Worm (Caenorhabditis elegans) whole organism, dauer: ENCODE measurements around the gene srx-19.

Experiments used
- unc-62 ChIP-seq: sonication (generic microtip); optimal IDR thresholded peaks from 2 replicates; lab custom pipeline; 2017; ENCODE audit warnings: missing biosample characterization, missing genetic modification reagents, missing genetic modification characterization

Gene srx-19

DNA sequence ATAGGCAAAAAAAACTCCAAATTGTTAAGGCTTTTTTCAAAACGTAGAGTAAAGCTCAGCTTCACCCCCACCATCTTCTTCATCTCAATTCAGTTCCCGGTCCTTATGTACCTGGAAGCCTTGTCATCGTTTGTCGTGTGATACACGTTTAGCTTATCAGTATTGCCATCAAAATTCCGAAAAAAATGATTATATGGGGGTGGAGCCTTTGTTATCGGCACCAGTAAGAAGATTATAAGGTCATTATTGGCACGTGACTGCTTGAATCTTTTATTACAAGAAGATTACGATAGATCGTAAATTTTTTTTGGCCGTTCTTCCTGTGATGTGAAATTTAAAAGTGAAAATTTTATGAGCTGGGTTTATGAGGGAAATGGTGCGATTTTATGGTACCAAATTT is 7.4 kb downstream of the srx-19 start:
- no peak for TF ChIP-seq unc-62 (GFP tag; lab: Kevin White, UChicago)

DNA sequence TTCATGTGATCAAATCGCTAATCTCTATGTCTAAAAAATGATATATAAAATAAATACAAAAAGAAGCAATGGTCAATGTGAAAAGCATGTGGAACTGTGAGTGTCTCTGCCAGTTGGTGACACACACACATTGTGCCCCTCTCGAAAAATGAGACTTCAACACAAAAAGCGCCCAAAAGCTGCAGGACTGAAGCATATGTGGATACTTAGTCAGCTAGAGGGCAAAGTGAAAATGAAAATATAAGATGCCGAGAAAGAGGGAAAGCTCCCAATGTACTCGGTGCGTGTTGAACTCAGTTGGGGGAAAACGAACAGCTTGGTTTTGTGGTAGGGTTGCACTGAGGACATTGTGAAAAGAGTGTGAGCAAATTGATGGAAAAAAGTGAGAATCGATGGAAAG is 8.1 kb downstream of the srx-19 start:
- TF ChIP-seq unc-62 (GFP tag; lab: Kevin White, UChicago) = no peak

DNA sequence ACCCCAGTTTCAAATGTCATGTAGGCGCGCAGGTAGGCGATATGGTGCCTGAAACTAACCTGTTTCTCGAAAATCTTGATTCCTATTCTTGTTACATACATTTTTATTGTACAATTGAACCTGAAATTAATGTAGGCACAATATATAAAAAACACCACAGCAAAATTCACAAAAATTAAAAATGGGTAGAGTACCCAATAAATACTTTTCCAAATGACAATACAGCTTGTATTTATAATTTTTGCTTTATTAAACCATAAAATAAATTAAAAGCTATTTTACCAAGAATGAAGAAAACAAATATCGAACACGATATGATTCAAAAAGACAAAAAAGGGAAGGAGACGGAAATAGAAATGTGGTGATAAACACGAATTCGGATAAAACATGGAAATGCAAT is 10.3 kb downstream of the srx-19 start, which contains the start of gene tre-2:
Gene tre-2, minus strand, starts transcription at position 101 of the 400 bp plus-strand sequence.
- TF ChIP-seq unc-62 (GFP tag; lab: Kevin White, UChicago) = no peak

DNA sequence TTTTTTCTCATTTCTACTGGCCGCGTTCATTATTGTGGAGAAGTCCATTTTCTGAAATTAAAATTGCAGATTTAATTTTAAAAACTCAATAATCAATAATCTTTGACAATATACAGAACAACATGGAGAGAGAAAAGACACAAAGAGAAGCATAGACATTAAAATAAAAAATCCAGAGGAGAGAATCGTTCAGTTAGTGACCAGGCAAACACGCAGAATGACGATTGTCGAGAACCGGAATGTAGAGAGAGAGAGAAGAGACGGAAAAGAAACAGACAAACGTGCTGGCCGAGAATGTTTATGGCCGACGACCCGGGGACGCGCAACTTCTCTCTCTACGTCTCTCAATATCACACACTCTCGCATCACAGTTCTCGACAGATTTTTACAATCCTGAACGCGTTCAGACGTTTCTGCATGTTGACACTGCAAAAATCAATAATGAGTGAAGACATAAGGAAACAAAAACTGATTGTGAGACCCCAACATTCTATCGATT is 14.6 kb downstream of the srx-19 start, which contains the start of the genes T05A12.3 and T05A12.4:
Gene T05A12.3, minus strand, starts transcription at position 51 of the 499 bp plus-strand sequence.
Gene T05A12.4, plus strand, starts transcription at position 348 of the 499 bp plus-strand sequence.
- TF ChIP-seq unc-62 (GFP tag; lab: Kevin White, UChicago) = no peak

DNA sequence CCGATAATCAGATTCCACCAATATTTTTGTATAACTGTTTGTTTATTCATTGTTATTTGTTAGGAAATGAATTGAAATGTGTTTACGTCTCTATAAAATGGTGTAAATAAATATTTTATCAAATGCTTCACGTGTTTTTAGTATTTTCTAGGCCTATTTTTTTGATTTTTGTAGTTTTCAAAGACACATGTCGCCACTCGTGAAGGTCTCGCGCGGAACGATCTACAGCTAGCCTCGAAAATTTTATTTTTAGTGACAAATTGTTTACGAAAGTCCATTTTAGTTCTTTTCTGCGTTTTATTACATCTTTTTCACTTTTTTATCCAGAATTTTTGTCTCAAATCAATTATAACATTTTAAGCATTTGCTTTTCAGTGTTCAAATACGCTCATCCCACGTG is 30.5 kb downstream of the srx-19 start, which contains the start of gene T22D1.5:
Gene T22D1.5, plus strand, starts transcription at position 376 of the 400 bp plus-strand sequence.
- no peak for TF ChIP-seq unc-62 (GFP tag; lab: Kevin White, UChicago)

DNA sequence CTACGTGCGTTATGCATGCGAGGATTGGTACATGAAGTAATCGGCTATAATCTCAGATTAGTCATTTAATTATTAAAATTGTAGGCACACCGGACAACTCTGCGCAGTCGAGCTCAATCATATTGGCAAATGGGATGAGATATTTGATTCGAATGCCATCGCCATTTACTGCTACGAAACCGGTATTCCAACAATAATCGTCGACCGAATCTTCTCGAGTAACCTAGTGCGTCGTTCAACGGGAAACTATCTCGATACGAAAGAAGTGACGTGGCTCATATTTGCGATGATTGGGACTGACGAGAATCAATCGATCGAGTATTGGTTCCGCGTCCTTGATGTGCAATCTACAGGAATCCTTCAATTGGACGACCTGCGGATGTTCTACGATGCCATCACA is 31.5 kb downstream of the srx-19 start:
- no peak for TF ChIP-seq unc-62 (GFP tag; lab: Kevin White, UChicago)

DNA sequence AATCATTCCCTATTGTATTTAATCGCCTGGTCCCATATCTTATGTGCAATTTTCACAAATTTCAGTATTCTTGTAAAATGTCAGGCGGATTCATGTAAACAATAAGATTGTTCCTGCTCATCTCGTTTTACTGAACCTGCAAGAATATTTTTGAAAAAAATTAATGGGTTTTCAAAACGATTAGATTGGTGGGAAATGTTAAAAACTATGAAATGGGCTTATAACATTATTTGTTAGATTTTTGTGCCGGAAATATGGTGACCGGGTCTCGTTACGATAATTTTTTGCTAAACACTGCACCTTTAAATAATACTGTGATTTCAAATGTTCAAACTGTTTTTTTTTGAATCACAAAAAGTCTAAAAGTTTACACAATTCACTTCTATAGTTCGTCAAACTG is 32.4 kb downstream of the srx-19 start:
- TF ChIP-seq unc-62 (GFP tag; lab: Kevin White, UChicago) = no peak

DNA sequence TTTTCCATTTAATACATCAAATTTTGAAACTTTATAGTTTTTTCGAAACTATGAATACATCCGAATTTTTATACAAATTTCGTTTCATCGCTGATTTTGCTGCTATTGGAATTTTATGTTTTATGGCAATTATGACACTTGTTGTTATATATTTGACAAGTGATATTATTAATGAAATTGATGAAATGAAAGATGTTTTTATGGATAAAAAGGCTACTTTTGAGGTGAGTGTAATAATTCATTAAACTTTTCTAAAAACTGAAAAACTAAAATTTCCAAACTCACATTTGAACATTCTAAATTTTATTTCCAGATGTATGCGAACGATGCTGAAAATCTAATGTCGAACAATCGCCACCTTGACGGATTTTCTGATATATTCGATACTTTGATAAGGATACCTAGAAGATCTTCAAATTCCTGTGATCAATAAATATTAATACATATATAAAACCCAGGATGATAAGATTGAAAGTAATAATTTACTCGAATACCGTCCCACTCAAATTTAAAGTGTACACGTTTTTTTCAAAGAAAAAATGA is 33.0 kb downstream of the srx-19 start, which contains the start of the genes T22D1.17 and T22D1.8:
Gene T22D1.17, plus strand, starts transcription at position 51 of the 543 bp plus-strand sequence.
Gene T22D1.8, minus strand, starts transcription at position 402 of the 543 bp plus-strand sequence.
- TF ChIP-seq unc-62 (GFP tag; lab: Kevin White, UChicago) = no peak

DNA sequence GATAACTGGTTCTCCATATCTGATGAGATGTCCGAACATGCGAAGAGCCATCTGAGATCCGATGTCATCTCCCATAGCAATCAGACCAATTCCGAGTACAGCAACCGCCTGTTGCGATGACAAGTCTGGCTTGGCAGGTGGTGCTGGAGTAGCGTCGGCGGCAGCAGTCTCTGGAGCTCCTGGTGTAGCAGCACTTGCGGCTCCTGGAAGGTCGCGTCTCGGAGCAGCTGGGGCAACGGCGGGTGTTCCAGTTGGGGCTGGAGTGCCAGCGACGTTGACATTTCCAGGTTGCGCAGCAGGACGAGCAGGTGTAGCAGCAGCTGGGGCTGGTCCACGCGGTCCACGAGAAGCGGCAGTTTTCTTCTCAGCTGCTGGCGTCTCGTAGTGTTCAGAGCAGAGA is 34.4 kb downstream of the srx-19 start:
- TF ChIP-seq unc-62 (GFP tag; lab: Kevin White, UChicago) = no peak

DNA sequence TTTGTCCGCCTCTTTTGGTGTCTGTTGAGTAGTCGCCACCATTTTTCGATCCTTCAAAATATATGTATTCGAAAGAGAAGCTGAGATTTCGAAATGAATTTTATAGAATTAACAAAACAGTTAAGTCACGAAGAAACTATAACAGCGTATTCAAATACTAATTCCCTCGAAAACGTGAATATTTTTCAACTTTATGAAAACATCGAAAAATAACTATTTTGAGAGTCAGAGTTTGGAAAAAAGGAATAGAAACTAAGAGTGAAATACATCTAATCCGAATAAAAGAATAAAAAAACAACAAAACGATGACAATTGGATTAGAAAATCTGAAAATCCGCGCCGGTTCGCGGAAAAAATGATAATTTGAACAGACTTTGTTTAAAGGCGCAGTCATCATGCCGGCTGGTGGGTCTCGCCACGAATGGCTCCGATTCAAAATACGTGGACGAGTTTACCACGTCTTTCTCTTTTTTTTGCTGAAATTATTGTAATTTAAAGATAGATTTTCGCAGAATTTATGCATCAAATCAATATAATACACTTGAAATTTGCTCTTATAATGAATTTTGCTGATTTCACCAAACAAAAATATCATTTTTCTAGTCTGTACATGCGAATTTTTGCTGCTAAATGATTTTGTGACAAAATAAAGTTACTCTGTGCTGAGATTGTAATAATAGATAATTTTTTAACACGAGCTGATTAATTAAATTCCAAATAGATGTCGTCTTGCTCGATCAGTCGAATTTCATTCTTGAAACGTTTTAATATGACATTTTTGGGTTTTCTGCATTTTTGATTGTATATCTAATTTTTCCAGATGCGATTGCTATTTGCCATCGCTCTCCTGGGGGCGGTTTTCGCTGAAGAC is 37.0 kb downstream of the srx-19 start, which contains the start of the genes rpn-1 and ribo-1:
Gene rpn-1, minus strand, starts transcription at position 51 of the 871 bp plus-strand sequence.
Gene ribo-1, plus strand, starts transcription at position 821 of the 871 bp plus-strand sequence.
- TF ChIP-seq unc-62 (GFP tag; lab: Kevin White, UChicago) = no peak

DNA sequence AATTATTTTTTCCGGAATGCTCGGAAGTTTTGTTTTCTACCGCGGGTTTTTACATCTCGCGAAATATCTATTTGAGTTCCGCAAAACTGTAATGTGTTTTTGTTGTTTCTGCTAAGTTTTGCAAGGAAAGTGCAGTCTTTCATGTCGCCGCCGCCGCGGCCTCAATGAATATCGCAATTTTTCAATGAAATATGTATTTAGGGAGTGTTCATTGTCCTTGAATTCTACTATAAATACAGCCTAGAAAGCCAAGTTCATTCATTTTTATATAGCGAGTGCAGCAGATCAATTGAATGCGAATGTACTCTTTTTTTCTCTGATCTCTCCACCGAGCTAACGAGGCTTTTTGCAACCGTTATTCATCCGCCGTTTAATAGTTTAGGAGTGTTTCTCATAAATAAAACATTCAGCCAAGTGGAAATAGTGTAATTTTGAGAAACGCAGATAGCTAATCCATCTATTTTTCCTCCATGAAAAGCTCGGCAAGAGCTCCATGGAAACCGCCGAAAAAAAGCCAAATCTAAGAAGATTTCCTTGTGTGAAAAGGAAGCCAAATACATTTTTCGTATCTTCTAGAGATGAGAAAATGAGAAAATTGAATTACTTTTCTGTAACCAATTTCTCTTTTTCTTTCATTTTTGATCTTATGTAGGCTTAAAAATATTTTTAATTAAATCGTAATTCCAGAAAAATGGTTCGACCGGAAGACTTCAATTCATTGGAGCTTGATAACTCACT is 40.0 kb downstream of the srx-19 start, which contains the start of gene T22D1.3:
Gene T22D1.3, plus strand, starts transcription at position 688 of the 738 bp plus-strand sequence.
- no peak for TF ChIP-seq unc-62 (GFP tag; lab: Kevin White, UChicago)

DNA sequence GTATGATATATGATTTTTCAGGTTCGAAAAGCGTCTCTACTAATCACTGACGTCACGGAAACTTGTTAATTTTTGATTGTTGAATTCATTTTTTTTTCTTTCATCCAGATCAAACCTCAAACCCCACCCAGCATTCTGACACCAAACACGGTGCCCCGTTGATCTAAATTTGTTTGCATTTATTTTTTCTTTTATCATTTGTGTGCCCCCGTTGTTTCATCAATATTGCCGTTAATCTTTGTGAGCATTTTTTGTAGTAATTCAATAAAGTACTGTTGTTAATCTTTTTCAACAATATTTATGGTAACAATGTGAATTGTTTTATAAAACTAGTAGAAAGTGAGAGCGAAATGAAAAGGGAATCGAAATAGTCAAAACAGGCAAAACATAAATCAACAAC is 43.8 kb downstream of the srx-19 start:
- TF ChIP-seq unc-62 (GFP tag; lab: Kevin White, UChicago) = no peak

DNA sequence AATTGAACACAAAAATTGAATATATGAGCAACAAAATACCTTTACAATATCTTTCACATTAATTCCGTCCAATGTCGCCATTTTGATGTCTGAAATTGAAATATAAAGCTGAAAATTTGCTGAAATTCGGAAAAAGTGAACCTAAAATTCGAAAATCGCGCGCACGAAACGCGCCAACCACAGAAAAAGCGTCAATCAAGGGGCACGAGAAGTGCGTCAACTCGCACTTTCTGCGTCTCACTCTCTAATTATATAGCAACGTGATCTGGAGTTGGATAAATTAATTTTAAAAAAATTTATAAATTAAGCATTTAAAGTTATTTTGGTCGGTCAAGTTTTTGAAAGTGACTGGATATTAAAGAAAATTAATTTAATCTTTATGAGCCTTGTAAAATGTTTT is 46.3 kb downstream of the srx-19 start, which contains the start of gene ruvb-2:
Gene ruvb-2, minus strand, starts transcription at position 89 of the 400 bp plus-strand sequence.
- no peak for TF ChIP-seq unc-62 (GFP tag; lab: Kevin White, UChicago)

DNA sequence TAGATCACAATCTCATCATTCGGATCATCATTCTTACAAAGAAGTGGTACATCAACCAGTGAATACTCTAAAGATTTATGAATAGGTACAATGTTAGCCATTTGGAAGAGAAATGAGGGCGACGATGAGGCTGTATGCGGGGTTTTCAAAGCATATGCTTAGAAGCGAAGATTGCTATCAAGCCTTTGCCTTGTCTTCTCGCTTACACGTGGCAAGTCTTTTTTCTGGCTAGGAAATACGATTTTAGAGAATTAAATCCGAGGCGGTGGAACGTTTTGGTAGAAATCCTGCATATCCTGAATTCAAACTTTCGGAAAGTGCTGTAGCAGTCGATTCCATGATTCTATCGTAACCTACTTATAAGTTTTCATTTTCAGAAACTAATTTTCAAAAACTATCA is 47.0 kb downstream of the srx-19 start, which contains the start of gene T22D1.18:
Gene T22D1.18, minus strand, starts transcription at position 101 of the 400 bp plus-strand sequence.
- TF ChIP-seq unc-62 (GFP tag; lab: Kevin White, UChicago) = no peak

DNA sequence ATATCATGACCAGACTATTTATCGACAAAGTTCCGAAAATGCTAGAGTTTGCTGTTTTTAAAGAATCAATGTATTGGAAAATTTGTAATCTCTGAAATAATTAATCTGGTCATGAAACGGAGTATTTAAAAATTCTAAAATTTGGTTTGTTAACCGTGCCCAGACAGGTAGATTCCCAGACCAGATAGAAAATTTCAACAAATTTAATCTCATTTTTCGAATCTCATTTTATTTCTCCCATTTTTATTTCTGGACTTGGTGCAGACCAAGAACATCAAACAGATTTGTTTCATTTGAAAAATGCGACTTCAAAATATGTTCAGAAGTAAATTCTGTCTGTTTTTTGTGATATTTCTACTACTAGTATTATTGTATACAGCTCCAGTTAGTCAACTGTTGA is 50.0 kb downstream of the srx-19 start, which contains the start of gene T22D1.1:
Gene T22D1.1, plus strand, starts transcription at position 301 of the 400 bp plus-strand sequence.
- TF ChIP-seq unc-62 (GFP tag; lab: Kevin White, UChicago) = no peak
